Fruit fly (Drosophila melanogaster) whole organism, wandering third instar larva: ENCODE results near the gene mRpL33.

Experiments used
- Dif ChIP-seq: fragments of 200-275, 200-300 bp; sonication (Bioruptor generic); optimal IDR thresholded peaks from 2 replicates; lab custom pipeline; 2018; ENCODE audit warnings: missing biosample characterization, missing genetic modification characterization; ENCODE audit not compliant: partially characterized antibody
- GATAd ChIP-seq: sonication (Bioruptor generic); optimal IDR thresholded peaks from 2 replicates; lab custom pipeline; 2016; ENCODE audit warnings: missing biosample characterization, missing genetic modification characterization
- Hr78 ChIP-seq: fragments of >200 bp; optimal IDR thresholded peaks from 2 replicates; lab custom pipeline; 2017; ENCODE audit warnings: missing biosample characterization, missing genetic modification characterization
- foxo ChIP-seq, 2 experiments: fragments of 200-800 bp; sonication (Bioruptor generic); optimal IDR thresholded peaks; 2 replicates in 1 of 2; 3 replicates in 1 of 2; lab custom pipeline; 2016 to 2017; ENCODE audit warnings: missing biosample characterization in 2 of 2, missing genetic modification characterization in 2 of 2
- pan ChIP-seq: fragments of >200 bp; optimal IDR thresholded peaks from 2 replicates; lab custom pipeline; 2017
- psq ChIP-seq: fragments of 200-800 bp; sonication (Bioruptor generic); optimal IDR thresholded peaks from 3 replicates; lab custom pipeline; 2017; ENCODE audit warnings: missing biosample characterization, mild to moderate bottlenecking, missing genetic modification characterization, moderate library complexity
- sage ChIP-seq: fragments of 200-800 bp; sonication (Bioruptor generic); optimal IDR thresholded peaks from 2 replicates; lab custom pipeline; 2016; ENCODE audit warnings: missing biosample characterization, mild to moderate bottlenecking, missing genetic modification characterization
- sv ChIP-seq: fragments of 200-800 bp; sonication (Bioruptor generic); optimal IDR thresholded peaks from 3 replicates; lab custom pipeline; 2016; ENCODE audit warnings: missing biosample characterization, missing genetic modification characterization
- tai ChIP-seq: sonication (Bioruptor generic); optimal IDR thresholded peaks from 2 replicates; lab custom pipeline; 2016; ENCODE audit warnings: missing biosample characterization, missing genetic modification characterization
- usp ChIP-seq: fragments of >200 bp; optimal IDR thresholded peaks from 2 replicates; lab custom pipeline; 2017; ENCODE audit warnings: missing biosample characterization, missing genetic modification characterization

- TF ChIP-seq GATAd (GFP tag; lab: Kevin White, UChicago) (no peak), pan (lab: Kevin White, UChicago) (no peak), Dif (no peak), sv (GFP tag; lab: Kevin White, UChicago) (no peak), usp (GFP tag; lab: Kevin White, UChicago) (no peak), Hr78 (GFP tag; lab: Kevin White, UChicago) (no peak), psq (GFP tag; lab: Kevin White, UChicago) (no peak), foxo (GFP tag; optimal IDR thresholded peaks at IDR 0.05; lab: Kevin White, UChicago) (no peak), sage (no peak), tai (GFP tag; lab: Kevin White, UChicago) (no peak)
Observed at dm6 chrX:4302246-4302645, 19.8 kb downstream of the mRpL33 start, which contains the start of gene CG12692.
